Worm (Caenorhabditis elegans): ENCODE data around the gene ZK550.2.

ZK550.2 gene

ce11 chrIV:17287908-17288675 is 42.7 kb downstream of the ZK550.2 start, which contains the start of gene zipt-7.1:
zipt-7.1 (minus strand) TSS chrIV:17288139.
- TF ChIP-seq nhr-25 (tag; optimal IDR thresholded peaks at IDR 0.05) (no peak), ztf-4 (tag; optimal IDR thresholded peaks at IDR 0.05) (no peak), egl-5 (tag; optimal IDR thresholded peaks at IDR 0.05) (peak; percentile 13), R02D3.7 (tag; optimal IDR thresholded peaks at IDR 0.05) (no peak), elt-2 (tag; optimal IDR thresholded peaks at IDR 0.05) (peak; percentile 3)

- no peak for TF ChIP-seq fos-1 (tag; optimal IDR thresholded peaks at IDR 0.05)
- TF ChIP-seq pqm-1 (tag; optimal IDR thresholded peaks at IDR 0.05), result no peak
- no peak for TF ChIP-seq ceh-82 (tag; optimal IDR thresholded peaks at IDR 0.05)
Observed at ce11 chrIV:17291629-17292199, 46.3 kb downstream of the ZK550.2 start, which contains the start of the genes T28F3.11 and slc-17.4. T28F3.11 (minus strand) TSS chrIV:17291679. slc-17.4 (minus strand) TSS chrIV:17291733.

ce11 chrIV:17292350-17292749 is 47.0 kb downstream of the ZK550.2 start:
- TF ChIP-seq jun-1 (tag; optimal IDR thresholded peaks at IDR 0.05) (no peak), pqm-1 (tag; optimal IDR thresholded peaks at IDR 0.05) (peak; percentile 72), elt-2 (tag; optimal IDR thresholded peaks at IDR 0.05) (peak; percentile 59)

ce11 chrIV:17293068-17293467 is 47.7 kb downstream of the ZK550.2 start:
- no peak for TF ChIP-seq nhr-76 (tag; optimal IDR thresholded peaks at IDR 0.05)
- TF ChIP-seq elt-2 (tag; optimal IDR thresholded peaks at IDR 0.05), result peak; percentile 59
- peak; percentile 55 for TF ChIP-seq pqm-1 (tag; optimal IDR thresholded peaks at IDR 0.05)

ce11 chrIV:17293679-17294078 is 48.3 kb downstream of the ZK550.2 start:
- TF ChIP-seq skn-1 (tag; optimal IDR thresholded peaks at IDR 0.05) (no peak), sea-2 (GFP tag; optimal IDR thresholded peaks at IDR 0.05) (no peak), eor-1 (tag; optimal IDR thresholded peaks at IDR 0.05) (no peak), daf-12 (tag; optimal IDR thresholded peaks at IDR 0.05) (no peak), hmg-11 (tag; optimal IDR thresholded peaks at IDR 0.05) (peak; percentile 40), jun-1 (tag; optimal IDR thresholded peaks at IDR 0.05) (no peak), ZK546.5 (tag; optimal IDR thresholded peaks at IDR 0.05) (no peak), lin-39 (tag; optimal IDR thresholded peaks at IDR 0.05) (peak; percentile 72), fkh-2 (tag; optimal IDR thresholded peaks at IDR 0.05) (no peak), elt-3 (tag; optimal IDR thresholded peaks at IDR 0.05) (no peak), lin-15B (tag; optimal IDR thresholded peaks at IDR 0.05) (peak; percentile 32), nhr-11 (tag; optimal IDR thresholded peaks at IDR 0.05) (no peak), nhr-237 (tag; optimal IDR thresholded peaks at IDR 0.05) (no peak), nhr-12 (tag; optimal IDR thresholded peaks at IDR 0.05) (no peak), mdl-1 (tag; optimal IDR thresholded peaks at IDR 0.05) (no peak), egl-5 (tag; optimal IDR thresholded peaks at IDR 0.05) (peak; percentile 71), lsy-12 (tag; optimal IDR thresholded peaks at IDR 0.05) (no peak), pqm-1 (tag; optimal IDR thresholded peaks at IDR 0.05) (no peak), nhr-25 (tag; optimal IDR thresholded peaks at IDR 0.05) (no peak), ceh-28 (tag; optimal IDR thresholded peaks at IDR 0.05) (no peak), zag-1 (tag; optimal IDR thresholded peaks at IDR 0.05) (no peak), unc-62 (GFP tag; optimal IDR thresholded peaks at IDR 0.05) (no peak)

ce11 chrIV:17294489-17294888 is 49.1 kb downstream of the ZK550.2 start, which contains the start of gene T28F3.5:
T28F3.5 (plus strand) TSS chrIV:17294789.
- TF ChIP-seq R02D3.7 (tag; optimal IDR thresholded peaks at IDR 0.05) (no peak), ceh-9 (tag; optimal IDR thresholded peaks at IDR 0.05) (no peak), fkh-2 (tag; optimal IDR thresholded peaks at IDR 0.05) (no peak), ama-1 (optimal IDR thresholded peaks at IDR 0.05) (no peak), snpc-4 (tag; optimal IDR thresholded peaks at IDR 0.05) (no peak), lin-15B (tag; optimal IDR thresholded peaks at IDR 0.05) (no peak), nhr-11 (tag; optimal IDR thresholded peaks at IDR 0.05) (no peak), elt-2 (tag; optimal IDR thresholded peaks at IDR 0.05) (no peak), lsy-12 (tag; optimal IDR thresholded peaks at IDR 0.05) (no peak), elt-1 (tag; optimal IDR thresholded peaks at IDR 0.05) (no peak), ceh-82 (tag; optimal IDR thresholded peaks at IDR 0.05) (no peak), fkh-10 (GFP tag; optimal IDR thresholded peaks at IDR 0.05) (no peak), nhr-76 (tag; optimal IDR thresholded peaks at IDR 0.05) (no peak), ZK546.5 (tag; optimal IDR thresholded peaks at IDR 0.05) (no peak), nhr-28 (tag; optimal IDR thresholded peaks at IDR 0.05) (no peak)
